Fruit fly (Drosophila melanogaster) whole organism, embryonic: Measurements from ENCODE around the gene CG4733.
A peak's percentile ranks its signal among the peaks of the same experiment; 100 is the strongest.

ENCODE experiments used
- Atf6 ChIP-seq: fragments of 200-800 bp; sonication (Bioruptor generic); IDR thresholded peaks from 2 replicates; pipeline ENCODE4 v1.3.6; 2022; ENCODE audit warnings: missing biosample characterization, missing genetic modification characterization
- B-H2 ChIP-seq: fragments of 200-800 bp; sonication (Bioruptor generic); optimal IDR thresholded peaks from 2 replicates; lab custom pipeline; 2018; ENCODE audit warnings: missing biosample characterization, mild to moderate bottlenecking, missing genetic modification characterization
- Bgb ChIP-seq: fragments of 200-800 bp; sonication (Bioruptor generic); IDR thresholded peaks from 2 replicates; pipeline ENCODE4 v1.3.6; 2022; ENCODE audit warnings: missing biosample characterization, missing genetic modification characterization; ENCODE audit not compliant: partially characterized antibody
- CG11085 ChIP-seq: fragments of 200-800 bp; sonication (Bioruptor generic); IDR thresholded peaks from 2 replicates; pipeline ENCODE4 v1.3.6; 2022; ENCODE audit warnings: missing biosample characterization, missing genetic modification characterization
- CG12104 ChIP-seq: fragments of 200-800 bp; sonication (Bioruptor generic); optimal IDR thresholded peaks from 3 replicates; lab custom pipeline; 2016; ENCODE audit warnings: missing biosample characterization, missing genetic modification characterization
- CG14050 ChIP-seq: fragments of 200-800 bp; sonication (Bioruptor generic); IDR thresholded peaks from 3 replicates; pipeline ENCODE4 v1.3.6; 2022; ENCODE audit warnings: missing biosample characterization, missing genetic modification characterization
- CG18619 ChIP-seq: fragments of 200-800 bp; sonication (Bioruptor generic); optimal IDR thresholded peaks from 3 replicates; lab custom pipeline; 2017; ENCODE audit warnings: missing biosample characterization, mild to moderate bottlenecking, missing genetic modification characterization
- CG2199 ChIP-seq: fragments of 200-800 bp; sonication (Bioruptor generic); IDR thresholded peaks from 3 replicates; pipeline ENCODE4 v1.3.6; 2022; ENCODE audit warnings: missing biosample characterization, missing genetic modification characterization
- CG3163 ChIP-seq: fragments of 200-800 bp; sonication (Bioruptor generic); optimal IDR thresholded peaks from 3 replicates; lab custom pipeline; 2016; ENCODE audit warnings: missing biosample characterization, missing genetic modification characterization
- CG32532 ChIP-seq: fragments of 200-800 bp; sonication (Bioruptor generic); IDR thresholded peaks from 2 replicates; pipeline ENCODE4 v1.3.6; 2022; ENCODE audit warnings: missing biosample characterization, missing genetic modification characterization
- CG4854 ChIP-seq: fragments of 200-800 bp; sonication (Bioruptor generic); optimal IDR thresholded peaks from 2 replicates; lab custom pipeline; 2016; ENCODE audit warnings: missing biosample characterization, missing genetic modification characterization, inconsistent platforms
- CG5245 ChIP-seq: fragments of 200-800 bp; sonication (Bioruptor generic); optimal IDR thresholded peaks from 3 replicates; lab custom pipeline; 2016; ENCODE audit warnings: missing biosample characterization, missing genetic modification characterization
- CG6813 ChIP-seq: fragments of 200-800 bp; sonication (Bioruptor generic); optimal IDR thresholded peaks from 2 replicates; lab custom pipeline; 2017; ENCODE audit warnings: missing biosample characterization, missing genetic modification characterization, mild to moderate bottlenecking, moderate library complexity, missing genetic modification reagents
- CG7372 ChIP-seq: fragments of 200-800 bp; sonication (Bioruptor generic); IDR thresholded peaks from 2 replicates; pipeline ENCODE4 v1.3.6; 2022; ENCODE audit warnings: missing biosample characterization, missing genetic modification characterization
- CG7745 ChIP-seq: fragments of 200-800 bp; sonication (Bioruptor generic); optimal IDR thresholded peaks from 2 replicates; lab custom pipeline; 2018; ENCODE audit warnings: missing biosample characterization, mild to moderate bottlenecking, missing genetic modification characterization, moderate library complexity
- CG7987 ChIP-seq: fragments of 200-800 bp; sonication (Bioruptor generic); optimal IDR thresholded peaks from 2 replicates; lab custom pipeline; 2018; ENCODE audit warnings: missing biosample characterization, mild to moderate bottlenecking, missing genetic modification characterization, moderate library complexity
- CG8281 ChIP-seq: fragments of 200-800 bp; sonication (Bioruptor generic); optimal IDR thresholded peaks from 2 replicates; lab custom pipeline; 2018; ENCODE audit warnings: missing biosample characterization, mild to moderate bottlenecking, missing genetic modification characterization, moderate library complexity
- CG8359 ChIP-seq: fragments of 200-800 bp; sonication (Bioruptor generic); optimal IDR thresholded peaks from 2 replicates; lab custom pipeline; 2017; ENCODE audit warnings: missing biosample characterization, mild to moderate bottlenecking, missing genetic modification characterization, borderline replicate concordance
- CG8388 ChIP-seq: fragments of 200-800 bp; sonication (Bioruptor generic); optimal IDR thresholded peaks from 2 replicates; lab custom pipeline; 2019; ENCODE audit warnings: missing biosample characterization, mild to moderate bottlenecking, missing genetic modification characterization, moderate library complexity
- D19B ChIP-seq: fragments of 200-800 bp; sonication (Bioruptor generic); optimal IDR thresholded peaks from 2 replicates; lab custom pipeline; 2017; ENCODE audit warnings: missing biosample characterization, mild to moderate bottlenecking, missing genetic modification characterization
- Dip2 ChIP-seq: fragments of 200-800 bp; sonication (Bioruptor generic); IDR thresholded peaks from 2 replicates; pipeline ENCODE4 v1.3.6; 2022; ENCODE audit warnings: missing biosample characterization, missing genetic modification characterization
- E2f2 ChIP-seq: fragments of 200-800 bp; sonication (Bioruptor generic); IDR thresholded peaks from 2 replicates; pipeline ENCODE4 v1.3.6; 2022; ENCODE audit warnings: missing biosample characterization, missing genetic modification characterization
- HHEX ChIP-seq: fragments of 200-800 bp; sonication (Bioruptor generic); optimal IDR thresholded peaks from 3 replicates; lab custom pipeline; 2017; ENCODE audit warnings: missing biosample characterization, mild to moderate bottlenecking, missing genetic modification characterization, missing genetic modification reagents
- Max ChIP-seq: fragments of 200-800 bp; sonication (Bioruptor generic); optimal IDR thresholded peaks from 2 replicates; lab custom pipeline; 2016; ENCODE audit warnings: missing biosample characterization, mild to moderate bottlenecking, missing genetic modification characterization
- NFAT ChIP-seq: fragments of 200-800 bp; sonication (Bioruptor generic); IDR thresholded peaks from 2 replicates; pipeline ENCODE4 v1.3.6; 2022; ENCODE audit warnings: missing biosample characterization, missing genetic modification characterization
- Trl ChIP-seq, 3 experiments: fragments of >200 bp in 2 of 3; fragments of 200-800 bp in 1 of 3; sonication (Bioruptor generic) in 1 of 3; optimal IDR thresholded peaks; 2 replicates in 1 of 3; 3 replicates in 2 of 3; lab custom pipeline; 2016 to 2017; ENCODE audit warnings: missing biosample characterization in 1 of 3, missing genetic modification characterization in 1 of 3
- YL-1 ChIP-seq: fragments of 200-800 bp; sonication (Bioruptor generic); optimal IDR thresholded peaks from 3 replicates; lab custom pipeline; 2017; ENCODE audit warnings: missing biosample characterization, mild to moderate bottlenecking, missing genetic modification characterization
- ap ChIP-seq: fragments of 200-800 bp; sonication (Bioruptor generic); IDR thresholded peaks from 2 replicates; pipeline ENCODE4 v1.3.6; 2022; ENCODE audit warnings: missing biosample characterization, missing genetic modification characterization
- ase ChIP-seq: fragments of 200-800 bp; sonication (Bioruptor generic); IDR thresholded peaks from 3 replicates; pipeline ENCODE4 v1.3.6; 2022; ENCODE audit warnings: missing biosample characterization, missing genetic modification characterization
- bowl ChIP-seq: fragments of 200-800 bp; sonication (Bioruptor generic); IDR thresholded peaks from 2 replicates; pipeline ENCODE4 v1.3.6; 2022; ENCODE audit warnings: missing biosample characterization, missing genetic modification characterization
- cad ChIP-seq: fragments of >200 bp; optimal IDR thresholded peaks from 2 replicates; lab custom pipeline; 2017; ENCODE audit warnings: missing biosample characterization, missing genetic modification characterization
- chinmo ChIP-seq: fragments of 200-800 bp; sonication (Bioruptor generic); IDR thresholded peaks from 4 replicates; pipeline ENCODE4 v1.3.6; 2022; ENCODE audit warnings: missing biosample characterization, missing genetic modification characterization; ENCODE audit not compliant: partially characterized antibody
- ci ChIP-seq: fragments of 200-800 bp; sonication (Bioruptor generic); IDR thresholded peaks from 3 replicates; pipeline ENCODE4 v1.3.6; 2022; ENCODE audit warnings: missing biosample characterization, missing genetic modification characterization
- dysf ChIP-seq: fragments of 200-800 bp; sonication (Bioruptor generic); IDR thresholded peaks from 3 replicates; pipeline ENCODE4 v1.3.6; 2022; ENCODE audit warnings: missing biosample characterization, missing genetic modification characterization
- exex ChIP-seq: fragments of 200-800 bp; sonication (Bioruptor generic); optimal IDR thresholded peaks from 4 replicates; lab custom pipeline; 2018; ENCODE audit warnings: missing biosample characterization, mild to moderate bottlenecking, missing genetic modification characterization, moderate library complexity
- fd96Cb ChIP-seq: fragments of 200-800 bp; sonication (Bioruptor generic); optimal IDR thresholded peaks from 2 replicates; lab custom pipeline; 2018; ENCODE audit warnings: missing biosample characterization, mild to moderate bottlenecking, missing genetic modification characterization, moderate library complexity
- gsb ChIP-seq: fragments of 200-800 bp; sonication (Bioruptor generic); IDR thresholded peaks from 2 replicates; pipeline ENCODE4 v1.3.6; 2022; ENCODE audit warnings: missing biosample characterization, missing genetic modification characterization
- h ChIP-seq: fragments of >200 bp; optimal IDR thresholded peaks from 2 replicates; lab custom pipeline; 2017
- lilli ChIP-seq: fragments of 200-800 bp; sonication (Bioruptor generic); optimal IDR thresholded peaks from 3 replicates; lab custom pipeline; 2016; ENCODE audit warnings: missing biosample characterization, missing genetic modification characterization
- mam ChIP-seq: fragments of 200-800 bp; sonication (Bioruptor generic); optimal IDR thresholded peaks from 3 replicates; lab custom pipeline; 2016; ENCODE audit warnings: missing biosample characterization, missing genetic modification characterization
- org-1 ChIP-seq: fragments of 200-800 bp; sonication (Bioruptor generic); optimal IDR thresholded peaks from 2 replicates; lab custom pipeline; 2017; ENCODE audit warnings: missing biosample characterization, missing genetic modification characterization
- pho ChIP-seq: fragments of 200-800 bp; sonication (Bioruptor generic); optimal IDR thresholded peaks from 2 replicates; lab custom pipeline; 2016; ENCODE audit warnings: missing biosample characterization, missing genetic modification characterization
- repo ChIP-seq: fragments of 200-800 bp; sonication (Bioruptor generic); optimal IDR thresholded peaks from 2 replicates; lab custom pipeline; 2016; ENCODE audit warnings: missing biosample characterization, missing genetic modification characterization
- scrt ChIP-seq: fragments of 200-800 bp; sonication (Bioruptor generic); optimal IDR thresholded peaks from 2 replicates; lab custom pipeline; 2018; ENCODE audit warnings: missing biosample characterization, mild to moderate bottlenecking, missing genetic modification characterization, moderate library complexity
- sob ChIP-seq: fragments of 200-800 bp; sonication (Bioruptor generic); IDR thresholded peaks from 2 replicates; pipeline ENCODE4 v1.3.6; 2022; ENCODE audit warnings: missing biosample characterization, missing genetic modification characterization
- tll ChIP-seq, 2 experiments: fragments of 200-800 bp in 1 of 2; fragments of >200 bp in 1 of 2; sonication (Bioruptor generic) in 1 of 2; optimal IDR thresholded peaks; 2 replicates each; lab custom pipeline; 2017 to 2019; ENCODE audit warnings: missing biosample characterization in 2 of 2, missing genetic modification characterization in 2 of 2, mild to moderate bottlenecking in 1 of 2, moderate library complexity in 1 of 2
- vvl ChIP-seq: fragments of 200-800 bp; sonication (Bioruptor generic); IDR thresholded peaks from 2 replicates; pipeline ENCODE4 v1.3.6; 2022; ENCODE audit warnings: missing biosample characterization, missing genetic modification characterization
- wor ChIP-seq: fragments of 200-800 bp; sonication (Bioruptor generic); IDR thresholded peaks from 2 replicates; pipeline ENCODE4 v1.3.6; 2022; ENCODE audit warnings: missing biosample characterization, missing genetic modification characterization
- zen2 ChIP-seq: fragments of 200-800 bp; sonication (Bioruptor generic); IDR thresholded peaks from 3 replicates; pipeline ENCODE4 v1.3.6; 2022; ENCODE audit warnings: missing biosample characterization, missing genetic modification characterization; ENCODE audit not compliant: partially characterized antibody
- zfh2 ChIP-seq: fragments of 200-800 bp; sonication (Bioruptor generic); optimal IDR thresholded peaks from 2 replicates; lab custom pipeline; 2016; ENCODE audit warnings: missing biosample characterization, missing genetic modification characterization

The CG4733 gene

dm6 chr3R:19858017-19858659, 32.4 kb upstream of the CG4733 start (continued):
- 0 out of 3 replicates have a peak, but pooled peaks have one; percentile 40 for TF ChIP-seq CG2199 (GFP tag; lab: Robert Waterston, UW)
- TF ChIP-seq ci = peak; percentile 46; the same call in 1 of the 3 replicates
- TF ChIP-seq lilli = peak; percentile 38
- TF ChIP-seq CG3163 (GFP tag; lab: Kevin White, UChicago) = no peak
- no peak for TF ChIP-seq CG11085
- TF ChIP-seq org-1 (GFP tag; lab: Kevin White, UChicago) = peak; percentile 44
- TF ChIP-seq D19B (GFP tag; lab: Kevin White, UChicago) = no peak
- no peak for TF ChIP-seq tll (GFP tag; optimal IDR thresholded peaks at IDR 0.05; lab: Kevin White, UChicago)
- TF ChIP-seq vvl (GFP tag; lab: Robert Waterston, UW) = 0 out of 2 replicates have a peak, but pooled peaks have one; percentile 27
- TF ChIP-seq CG8359 = no peak
- TF ChIP-seq h (lab: Kevin White, UChicago) = no peak
- no peak for TF ChIP-seq Trl (optimal IDR thresholded peaks at IDR 0.05; lab: Kevin White, UChicago)
- peak; percentile 38 for TF ChIP-seq Trl (GFP tag; optimal IDR thresholded peaks at IDR 0.05; lab: Kevin White, UChicago)
- TF ChIP-seq gsb (GFP tag; lab: Robert Waterston, UW) = no peak
- no peak for TF ChIP-seq cad (GFP tag; lab: Kevin White, UChicago)
- TF ChIP-seq CG4854 (GFP tag; lab: Kevin White, UChicago) = peak; percentile 33
- peak; percentile 50; the same call in 1 of the 2 replicates for TF ChIP-seq CG32532 (GFP tag; lab: Robert Waterston, UW)
- peak; percentile 12 for TF ChIP-seq repo (GFP tag; lab: Kevin White, UChicago)
- peak; percentile 23 for TF ChIP-seq B-H2 (GFP tag; lab: Kevin White, UChicago)
- TF ChIP-seq Dip2 = no peak
- no peak for TF ChIP-seq wor (GFP tag; lab: Robert Waterston, UW)
- TF ChIP-seq HHEX (GFP tag; lab: Kevin White, UChicago) = no peak
- TF ChIP-seq fd96Cb (tag; lab: Kevin White, UChicago) = no peak
- TF ChIP-seq CG7745 (tag; lab: Kevin White, UChicago) = peak; percentile 44
- TF ChIP-seq CG14050 (GFP tag; lab: Robert Waterston, UW) = no peak
- TF ChIP-seq chinmo (GFP tag; lab: Robert Waterston, UW) = 0 out of 4 replicates have a peak, but pooled peaks have one; percentile 51
- TF ChIP-seq CG18619 (GFP tag; lab: Kevin White, UChicago) = peak; percentile 55
- TF ChIP-seq CG12104 (GFP tag; lab: Kevin White, UChicago) = peak; percentile 14
- no peak for TF ChIP-seq zen2 (GFP tag; lab: Robert Waterston, UW)
- TF ChIP-seq Bgb (GFP tag; lab: Robert Waterston, UW) = no peak
- TF ChIP-seq scrt (GFP tag; lab: Kevin White, UChicago) = peak; percentile 22
- TF ChIP-seq CG6813 (GFP tag; lab: Kevin White, UChicago) = peak; percentile 65
- no peak for TF ChIP-seq CG7372
- TF ChIP-seq Max = peak; percentile 0
- TF ChIP-seq Atf6 (GFP tag; lab: Robert Waterston, UW) = peak; percentile 70; the same call in 1 of the 2 replicates
- TF ChIP-seq CG5245 = no peak
- TF ChIP-seq bowl (GFP tag; lab: Robert Waterston, UW) = no peak
- TF ChIP-seq pho (GFP tag; lab: Kevin White, UChicago) = peak; percentile 37
- no peak for TF ChIP-seq YL-1
- TF ChIP-seq CG7987 = peak; percentile 31
- TF ChIP-seq E2f2 (GFP tag; lab: Robert Waterston, UW) = peak; percentile 26; the same call in 1 of the 2 replicates
- TF ChIP-seq NFAT = peak; percentile 41; the same call in 1 of the 2 replicates
- no peak for TF ChIP-seq ase (GFP tag; lab: Robert Waterston, UW)
- TF ChIP-seq ap = no peak
- peak; percentile 29 for TF ChIP-seq mam (GFP tag; lab: Kevin White, UChicago)
- no peak for TF ChIP-seq CG8388 (GFP tag; lab: Kevin White, UChicago)
- TF ChIP-seq CG8281 (tag; lab: Kevin White, UChicago) = no peak
- peak; percentile 75 for TF ChIP-seq exex (tag; lab: Kevin White, UChicago)
- TF ChIP-seq dysf (GFP tag; lab: Robert Waterston, UW) = no peak
- peak; percentile 37 for TF ChIP-seq zfh2 (GFP tag; lab: Kevin White, UChicago)
- peak; percentile 54; the same call in 1 of the 2 replicates for TF ChIP-seq sob (GFP tag; lab: Robert Waterston, UW)
